Worm (Caenorhabditis elegans) whole organism, midembryonic: Measurements from ENCODE around the gene tig-3.

Experiments
- T22C8.4 ChIP-seq: fragments of 200-800 bp; sonication (Bioruptor generic); IDR thresholded peaks from 2 replicates; pipeline ENCODE4 v1.3.6; 2022; ENCODE audit warnings: missing genetic modification characterization, missing compliant biosample characterization
- flt-1 ChIP-seq: fragments of 200-800 bp; sonication (Bioruptor generic); IDR thresholded peaks from 2 replicates; pipeline ENCODE4 v1.3.6; 2022; ENCODE audit warnings: missing genetic modification characterization, missing compliant biosample characterization
- med-1 ChIP-seq: sonication (generic microtip); optimal IDR thresholded peaks from 2 replicates; lab custom pipeline; 2017; ENCODE audit warnings: missing genetic modification characterization, mild to moderate bottlenecking, missing compliant biosample characterization, antibody characterized with exemption, missing genetic modification reagents; ENCODE audit not compliant: insufficient read depth
- ref-1 ChIP-seq: fragments of 200-800 bp; sonication (Bioruptor generic); conservative IDR thresholded peaks from 2 replicates; pipeline ENCODE4 v1.3.6; 2022; ENCODE audit warnings: missing genetic modification reagents, missing genetic modification characterization, missing compliant biosample characterization
- tab-1 ChIP-seq: fragments of 200-800 bp; sonication (Bioruptor generic); IDR thresholded peaks from 2 replicates; pipeline ENCODE4 v1.3.6; 2022; ENCODE audit warnings: missing genetic modification characterization, missing compliant biosample characterization

DNA sequence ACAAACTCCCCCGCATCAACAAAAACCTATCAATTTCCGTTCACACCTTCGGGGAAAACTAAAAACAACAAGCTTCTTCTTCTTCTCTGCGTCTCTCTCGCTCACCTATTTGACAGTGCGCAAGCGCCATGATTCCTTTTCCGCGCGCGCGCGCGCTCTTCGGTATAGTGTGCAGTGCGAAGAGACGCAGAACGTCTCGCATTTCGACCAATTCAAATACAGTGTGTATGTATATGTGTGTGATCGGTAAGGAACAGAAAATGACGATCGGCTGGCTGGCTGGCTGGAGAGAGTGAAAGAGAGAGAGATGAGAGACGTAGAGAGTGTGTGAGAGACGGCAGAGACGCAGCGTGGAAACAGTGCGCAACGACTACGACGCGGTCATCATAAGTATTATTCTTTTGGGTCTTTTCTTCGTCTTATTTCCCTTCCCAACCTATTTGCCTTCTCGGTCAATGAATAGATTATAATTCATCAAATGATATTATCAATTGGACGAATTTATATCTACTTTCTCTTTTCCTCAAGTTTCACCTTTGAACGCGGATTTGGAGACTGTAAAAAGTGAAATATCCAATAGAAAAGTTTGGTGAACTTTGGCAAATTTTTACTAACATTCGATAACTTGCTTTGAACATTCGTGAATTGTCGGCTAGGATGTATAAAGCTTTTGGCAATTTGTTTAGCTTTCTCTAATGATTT is 11.6 kb upstream of the tig-3 start:
- TF ChIP-seq med-1 (GFP tag; lab: Kevin White, UChicago) (no peak), flt-1 (GFP tag; lab: Robert Waterston, UW) (no peak), T22C8.4 (GFP tag; lab: Robert Waterston, UW) (no peak), tab-1 (GFP tag; lab: Robert Waterston, UW) (no peak), ref-1 (no peak)
